Fruit fly (Drosophila melanogaster): Measurements from ENCODE around the gene CG14879.

Gene CG14879

dm6 chr3R:16353195-16353594, 4.2 kb upstream of the CG14879 start (continued):
- TF ChIP-seq E2f2 (GFP tag; IDR thresholded peaks at IDR 0.05) = no peak
- TF ChIP-seq Ets65A (GFP tag) = no peak
- TF ChIP-seq Bgb (GFP tag; IDR thresholded peaks at IDR 0.05; ENCODE audit: partially characterized antibody) = no peak
- no peak for TF ChIP-seq gsb-n (tag; optimal IDR thresholded peaks at IDR 0.05)
- TF ChIP-seq Oli (tag; optimal IDR thresholded peaks at IDR 0.05) = no peak
- TF ChIP-seq CG18599 (GFP tag; optimal IDR thresholded peaks at IDR 0.05) = peak; percentile 0
- TF ChIP-seq knrl (GFP tag; IDR thresholded peaks at IDR 0.05; ENCODE audit: partially characterized antibody) = no peak
- TF ChIP-seq Six4 (GFP tag; optimal IDR thresholded peaks at IDR 0.05) = no peak
- TF ChIP-seq CG9876 (GFP tag; optimal IDR thresholded peaks at IDR 0.05) = no peak
- no peak for TF ChIP-seq Dbx (GFP tag; IDR thresholded peaks at IDR 0.05)
- TF ChIP-seq CG12769 (tag; optimal IDR thresholded peaks at IDR 0.05) = peak; percentile 64
- TF ChIP-seq gro (GFP tag; optimal IDR thresholded peaks at IDR 0.05) = peak; percentile 39
- TF ChIP-seq sd (tag; optimal IDR thresholded peaks at IDR 0.05) = peak; percentile 95
- no peak for TF ChIP-seq B-H1 (GFP tag; IDR thresholded peaks at IDR 0.05)
- TF ChIP-seq HLH4C (GFP tag; IDR thresholded peaks at IDR 0.05; ENCODE audit: partially characterized antibody) = no peak
- TF ChIP-seq Med (GFP tag) = peak; percentile 80
- TF ChIP-seq p53 (GFP tag; optimal IDR thresholded peaks at IDR 0.05) = no peak
- no peak for TF ChIP-seq Ets97D (GFP tag; optimal IDR thresholded peaks at IDR 0.05)
- TF ChIP-seq CG32532 (GFP tag; IDR thresholded peaks at IDR 0.05) = peak; percentile 25; the same call in 1 of the 2 replicates
- no peak for TF ChIP-seq CG7745 (tag; optimal IDR thresholded peaks at IDR 0.05)
- no peak for TF ChIP-seq CG4617 (GFP tag; optimal IDR thresholded peaks at IDR 0.05; ENCODE audit: borderline replicate concordance)
- TF ChIP-seq CG13123 (GFP tag; optimal IDR thresholded peaks at IDR 0.05) = no peak
- no peak for TF ChIP-seq Atf6 (GFP tag; IDR thresholded peaks at IDR 0.05)
- TF ChIP-seq trh (GFP tag; optimal IDR thresholded peaks at IDR 0.05) = no peak
- TF ChIP-seq D (optimal IDR thresholded peaks at IDR 0.05) = no peak
- TF ChIP-seq D (GFP tag; optimal IDR thresholded peaks at IDR 0.05) = no peak
- TF ChIP-seq fru (optimal IDR thresholded peaks at IDR 0.05) = no peak
- no peak for TF ChIP-seq CG11456 (GFP tag; IDR thresholded peaks at IDR 0.05)
- no peak for TF ChIP-seq CG7357 (GFP tag; IDR thresholded peaks at IDR 0.05)
- no peak for TF ChIP-seq CG4282 (GFP tag; optimal IDR thresholded peaks at IDR 0.05)
- TF ChIP-seq hbn (GFP tag; IDR thresholded peaks at IDR 0.05; ENCODE audit: partially characterized antibody) = no peak
- TF ChIP-seq CG4707 (GFP tag; optimal IDR thresholded peaks at IDR 0.05) = no peak

DNA sequence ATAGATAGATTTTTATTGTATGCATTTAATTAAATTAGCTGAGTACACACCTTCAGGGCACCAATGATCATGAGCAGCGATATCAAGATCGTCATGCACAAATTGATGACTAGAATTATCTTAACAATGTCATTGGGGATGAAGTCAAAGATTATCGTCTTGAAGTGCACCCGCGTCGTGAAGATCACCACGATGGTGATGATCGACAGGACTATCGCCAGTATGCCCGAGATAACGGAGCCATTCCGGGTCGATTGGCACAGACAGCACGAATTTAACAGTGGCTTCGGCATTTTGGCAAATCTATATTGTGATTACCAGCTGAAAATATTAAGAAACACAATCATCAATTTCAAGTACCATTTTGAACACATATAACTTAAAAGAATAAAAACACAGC, 3.0 kb upstream of the CG14879 start:
- TF ChIP-seq CG31365 (tag; optimal IDR thresholded peaks at IDR 0.05) (no peak), Elba2 (GFP tag; optimal IDR thresholded peaks at IDR 0.05) (no peak), CG16815 (GFP tag; optimal IDR thresholded peaks at IDR 0.05) (no peak), Rx (GFP tag; IDR thresholded peaks at IDR 0.05) (no peak), CG6689 (GFP tag; IDR thresholded peaks at IDR 0.05) (no peak), lov (optimal IDR thresholded peaks at IDR 0.05) (no peak), lov (GFP tag; IDR thresholded peaks at IDR 0.05) (no peak), phol (tag; optimal IDR thresholded peaks at IDR 0.05) (no peak), danr (GFP tag; IDR thresholded peaks at IDR 0.05) (no peak), Hr78 (GFP tag; optimal IDR thresholded peaks at IDR 0.05) (no peak), Optix (GFP tag; IDR thresholded peaks at IDR 0.05) (no peak), Aef1 (GFP tag; IDR thresholded peaks at IDR 0.05) (no peak), emc (GFP tag; optimal IDR thresholded peaks at IDR 0.05) (no peak), br (optimal IDR thresholded peaks at IDR 0.05) (no peak)
